Worm (Caenorhabditis elegans) whole organism, L1 larva: Measurements from ENCODE around the gene C45G9.5.

Experiments
- C34B4.2 ChIP-seq: sonication (generic microtip); optimal IDR thresholded peaks from 2 replicates; lab custom pipeline; 2017; ENCODE audit warnings: mild to moderate bottlenecking, missing genetic modification characterization, missing compliant biosample characterization
- F16B12.6 ChIP-seq: fragments of 150-350 bp; optimal IDR thresholded peaks from 2 replicates; lab custom pipeline; 2014; ENCODE audit warnings: missing biosample characterization, missing genetic modification characterization
- alr-1 ChIP-seq: fragments of 200-800 bp; sonication (Bioruptor generic); optimal IDR thresholded peaks from 2 replicates; lab custom pipeline; 2018; ENCODE audit warnings: borderline replicate concordance, mild to moderate bottlenecking, missing genetic modification characterization, missing compliant biosample characterization
- ama-1 ChIP-seq: fragments of 150-350 bp; optimal IDR thresholded peaks from 2 replicates; lab custom pipeline; 2014
- blmp-1 ChIP-seq: fragments of 150-350 bp; optimal IDR thresholded peaks from 2 replicates; lab custom pipeline; 2014; ENCODE audit warnings: missing biosample characterization, missing genetic modification characterization
- ceh-8 ChIP-seq: fragments of 200-800 bp; sonication (Bioruptor generic); optimal IDR thresholded peaks from 2 replicates; lab custom pipeline; 2018; ENCODE audit warnings: mild to moderate bottlenecking, missing genetic modification characterization, moderate library complexity, missing compliant biosample characterization
- ceh-82 ChIP-seq, 3 experiments: fragments of 150-350 bp in 1 of 3; sonication (generic microtip) in 2 of 3; optimal IDR thresholded peaks; 2 replicates each; lab custom pipeline; 2014 to 2017; ENCODE audit warnings: missing biosample characterization in 3 of 3, missing genetic modification characterization in 3 of 3
- ceh-88 ChIP-seq: fragments of 200-800 bp; sonication (Bioruptor generic); IDR thresholded peaks from 2 replicates; pipeline ENCODE4 v1.3.6; 2022; ENCODE audit warnings: missing genetic modification characterization, missing compliant biosample characterization
- ceh-90 ChIP-seq: sonication (generic microtip); optimal IDR thresholded peaks from 2 replicates; lab custom pipeline; 2016; ENCODE audit warnings: missing genetic modification characterization, missing compliant biosample characterization
- efl-1 ChIP-seq, 4 experiments: fragments of 150-350 bp; optimal IDR thresholded peaks in 3 of 4; peaks in 1 of 4; 1 replicate in 1 of 4; 2 replicates in 3 of 4; lab custom pipeline; 2014; ENCODE audit warnings: missing biosample characterization in 2 of 4, missing genetic modification characterization in 2 of 4, missing genetic modification reagents in 2 of 4
- egl-27 ChIP-seq, 2 experiments: fragments of 150-350 bp in 1 of 2; sonication (generic microtip); optimal IDR thresholded peaks; 3 replicates each; lab custom pipeline; 2017 to 2018; ENCODE audit warnings: missing biosample characterization in 2 of 2, missing genetic modification characterization in 2 of 2, missing genetic modification reagents in 2 of 2
- elt-3 ChIP-seq, 6 experiments: fragments of 150-350 bp in 1 of 6; sonication (generic microtip); optimal IDR thresholded peaks; 2 replicates each; lab custom pipeline; 2017 to 2018; ENCODE audit warnings: missing biosample characterization in 6 of 6, missing genetic modification characterization in 6 of 6, inconsistent platforms in 1 of 6
- ets-5 ChIP-seq: fragments of 200-800 bp; sonication (Bioruptor generic); IDR thresholded peaks from 2 replicates; pipeline ENCODE4 v1.3.6; 2022; ENCODE audit warnings: missing genetic modification characterization, missing compliant biosample characterization
- fkh-10 ChIP-seq: sonication (generic microtip); optimal IDR thresholded peaks from 2 replicates; lab custom pipeline; 2017; ENCODE audit warnings: missing biosample characterization, missing genetic modification reagents, missing genetic modification characterization
- fkh-4 ChIP-seq: sonication (generic microtip); optimal IDR thresholded peaks from 2 replicates; lab custom pipeline; 2016; ENCODE audit warnings: missing compliant biosample characterization, missing genetic modification characterization, borderline replicate concordance
- hlh-17 ChIP-seq: fragments of 200-800 bp; sonication (Bioruptor generic); optimal IDR thresholded peaks from 2 replicates; lab custom pipeline; 2018; ENCODE audit warnings: missing genetic modification characterization, mild to moderate bottlenecking, missing compliant biosample characterization, moderate library complexity, borderline replicate concordance
- hlh-4 ChIP-seq: sonication (generic microtip); optimal IDR thresholded peaks from 2 replicates; lab custom pipeline; 2016; ENCODE audit warnings: mild to moderate bottlenecking, missing genetic modification characterization, missing compliant biosample characterization
- irx-1 ChIP-seq: sonication (generic microtip); optimal IDR thresholded peaks from 2 replicates; lab custom pipeline; 2016; ENCODE audit warnings: missing genetic modification characterization, missing compliant biosample characterization
- lin-14 ChIP-seq: fragments of 200-800 bp; sonication (Bioruptor generic); optimal IDR thresholded peaks from 2 replicates; lab custom pipeline; 2018; ENCODE audit warnings: mild to moderate bottlenecking, missing genetic modification characterization, moderate library complexity, missing compliant biosample characterization
- lir-3 ChIP-seq: sonication (generic microtip); optimal IDR thresholded peaks from 2 replicates; lab custom pipeline; 2016; ENCODE audit warnings: mild to moderate bottlenecking, missing genetic modification characterization, moderate library complexity, missing compliant biosample characterization; ENCODE audit not compliant: poor library complexity
- lsy-2 ChIP-seq, 2 experiments: fragments of 150-350 bp; optimal IDR thresholded peaks; 2 replicates each; lab custom pipeline; 2014; ENCODE audit warnings: missing biosample characterization in 2 of 2, missing genetic modification characterization in 2 of 2
- mab-9 ChIP-seq: fragments of 200-800 bp; sonication (Bioruptor generic); IDR thresholded peaks from 2 replicates; pipeline ENCODE4 v1.3.6; 2022; ENCODE audit warnings: missing genetic modification reagents, missing genetic modification characterization, missing compliant biosample characterization
- mep-1 ChIP-seq: fragments of 150-350 bp; optimal IDR thresholded peaks from 2 replicates; lab custom pipeline; 2014; ENCODE audit warnings: missing biosample characterization, missing genetic modification characterization
- nhr-11 ChIP-seq: fragments of 150-350 bp; optimal IDR thresholded peaks from 2 replicates; lab custom pipeline; 2014; ENCODE audit warnings: missing biosample characterization, missing genetic modification characterization
- nhr-19 ChIP-seq: fragments of 200-800 bp; sonication (Bioruptor generic); conservative IDR thresholded peaks from 2 replicates; pipeline ENCODE4 v1.3.6; 2022; ENCODE audit warnings: missing genetic modification characterization, missing compliant biosample characterization
- nhr-237 ChIP-seq: fragments of 150-350 bp; optimal IDR thresholded peaks from 2 replicates; lab custom pipeline; 2014; ENCODE audit warnings: missing biosample characterization, missing genetic modification characterization
- nhr-47 ChIP-seq: sonication (generic microtip); optimal IDR thresholded peaks from 2 replicates; lab custom pipeline; 2016; ENCODE audit warnings: mild to moderate bottlenecking, missing genetic modification characterization, moderate library complexity, missing compliant biosample characterization
- nhr-71 ChIP-seq: sonication (generic microtip); optimal IDR thresholded peaks from 2 replicates; lab custom pipeline; 2016; ENCODE audit warnings: mild to moderate bottlenecking, missing genetic modification characterization, moderate library complexity, missing compliant biosample characterization
- nhr-76 ChIP-seq: sonication (generic microtip); optimal IDR thresholded peaks from 2 replicates; lab custom pipeline; 2017; ENCODE audit warnings: missing biosample characterization, missing genetic modification characterization
- nhr-77 ChIP-seq: fragments of 150-350 bp; optimal IDR thresholded peaks from 2 replicates; lab custom pipeline; 2014; ENCODE audit warnings: missing biosample characterization, missing genetic modification characterization
- nhr-85 ChIP-seq: sonication (generic microtip); peaks from one replicate; lab custom pipeline; 2016; ENCODE audit warnings: missing genetic modification characterization, inconsistent platforms, missing compliant biosample characterization
- pag-3 ChIP-seq: sonication (generic microtip); optimal IDR thresholded peaks from 2 replicates; lab custom pipeline; 2017; ENCODE audit warnings: missing genetic modification characterization, mild to moderate bottlenecking, missing compliant biosample characterization, antibody characterized with exemption, borderline replicate concordance; ENCODE audit not compliant: insufficient read depth
- pqm-1 ChIP-seq: sonication (generic microtip); optimal IDR thresholded peaks from 3 replicates; lab custom pipeline; 2017; ENCODE audit warnings: missing biosample characterization, missing genetic modification characterization
- rnt-1 ChIP-seq: sonication (generic microtip); optimal IDR thresholded peaks from 2 replicates; lab custom pipeline; 2016; ENCODE audit warnings: mild to moderate bottlenecking, missing genetic modification characterization, moderate library complexity, missing compliant biosample characterization
- sox-4 ChIP-seq: sonication (generic microtip); optimal IDR thresholded peaks from 2 replicates; lab custom pipeline; 2016; ENCODE audit warnings: missing genetic modification characterization, missing compliant biosample characterization
- sup-37 ChIP-seq: fragments of 200-800 bp; sonication (Bioruptor generic); optimal IDR thresholded peaks from 2 replicates; lab custom pipeline; 2018; ENCODE audit warnings: mild to moderate bottlenecking, missing genetic modification characterization, missing compliant biosample characterization
- tbx-2 ChIP-seq: sonication (generic microtip); optimal IDR thresholded peaks from 2 replicates; lab custom pipeline; 2016; ENCODE audit warnings: missing genetic modification characterization, missing compliant biosample characterization
- unc-86 ChIP-seq: sonication (generic microtip); optimal IDR thresholded peaks from 2 replicates; lab custom pipeline; 2016; ENCODE audit warnings: missing genetic modification characterization, missing compliant biosample characterization
- vab-15 ChIP-seq: sonication (generic microtip); optimal IDR thresholded peaks from 2 replicates; lab custom pipeline; 2017; ENCODE audit warnings: missing genotype, mild to moderate bottlenecking, missing genetic modification characterization, missing compliant biosample characterization
- xbp-1 ChIP-seq: sonication (generic microtip); optimal IDR thresholded peaks from 2 replicates; lab custom pipeline; 2016; ENCODE audit warnings: missing genetic modification characterization, missing compliant biosample characterization
- zip-4 ChIP-seq: fragments of 200-800 bp; sonication (Bioruptor generic); optimal IDR thresholded peaks from 2 replicates; lab custom pipeline; 2018; ENCODE audit warnings: mild to moderate bottlenecking, missing genetic modification characterization, moderate library complexity, missing compliant biosample characterization

Gene C45G9.5

ce11 chrIII:5080700-5081572, 33.0 kb downstream of the C45G9.5 start (continued):
- peak; percentile 87 for TF ChIP-seq xbp-1
- TF ChIP-seq nhr-237 (tag; lab: Kevin White, UChicago), result no peak

ce11 chrIII:5081573-5081823, 33.6 kb downstream of the C45G9.5 start, which contains the start of gene cox-6A:
Gene cox-6A, plus strand, starts transcription at chrIII:5081724.
- no peak for TF ChIP-seq lin-14
- TF ChIP-seq nhr-71, result no peak
- TF ChIP-seq pqm-1 (tag; lab: Kevin White, UChicago), result no peak
- no peak for TF ChIP-seq nhr-11 (tag; lab: Kevin White, UChicago)
- no peak for TF ChIP-seq ceh-82 (tag; optimal IDR thresholded peaks at IDR 0.05; lab: Kevin White, UChicago)
- TF ChIP-seq unc-86, result no peak
- TF ChIP-seq hlh-17 (GFP tag; lab: Kevin White, UChicago), result no peak

- TF ChIP-seq sox-4 (tag; lab: Kevin White, UChicago) (no peak), sup-37 (GFP tag; lab: Kevin White, UChicago) (no peak), alr-1 (tag; lab: Kevin White, UChicago) (no peak), C34B4.2 (tag; lab: Kevin White, UChicago) (no peak), nhr-11 (tag; lab: Kevin White, UChicago) (no peak), ceh-8 (no peak), lir-3 (tag; lab: Kevin White, UChicago) (no peak), irx-1 (tag; lab: Kevin White, UChicago) (no peak), lsy-2 (tag; optimal IDR thresholded peaks at IDR 0.05; lab: Kevin White, UChicago) (no peak), nhr-85 (tag; lab: Kevin White, UChicago) (peak; percentile 44), efl-1 (optimal IDR thresholded peaks at IDR 0.05; lab: Kevin White, UChicago) (no peak), efl-1 (GFP tag; optimal IDR thresholded peaks at IDR 0.05 in 1 of 2; lab: Kevin White, UChicago) (peak in 1 of 2 experiments; percentile 42), nhr-76 (tag; lab: Kevin White, UChicago) (no peak), fkh-4 (tag; lab: Kevin White, UChicago) (no peak), ceh-90 (no peak)
Measured at ce11 chrIII:5083304-5083703, 35.4 kb downstream of the C45G9.5 start.

ce11 chrIII:5085529-5085928, 37.6 kb downstream of the C45G9.5 start, which contains the start of gene cah-1:
Gene cah-1, minus strand, starts transcription at chrIII:5085629.
- TF ChIP-seq fkh-4 (tag; lab: Kevin White, UChicago) (no peak), efl-1 (optimal IDR thresholded peaks at IDR 0.05; lab: Kevin White, UChicago) (no peak), efl-1 (GFP tag; optimal IDR thresholded peaks at IDR 0.05 in 1 of 2; lab: Kevin White, UChicago) (peak in 1 of 2 experiments; percentile 19), fkh-10 (GFP tag; lab: Kevin White, UChicago) (no peak), zip-4 (GFP tag; lab: Kevin White, UChicago) (no peak), unc-86 (peak; percentile 15), nhr-19 (GFP tag; lab: Robert Waterston, UW) (no peak), sup-37 (GFP tag; lab: Kevin White, UChicago) (no peak), mab-9 (GFP tag; lab: Robert Waterston, UW) (no peak), xbp-1 (no peak), nhr-77 (tag; lab: Kevin White, UChicago) (no peak), ceh-88 (GFP tag; lab: Robert Waterston, UW) (no peak), F16B12.6 (no peak), pag-3 (tag; lab: Kevin White, UChicago) (no peak), nhr-47 (tag; lab: Kevin White, UChicago) (no peak), tbx-2 (no peak), mep-1 (no peak), blmp-1 (tag; lab: Kevin White, UChicago) (no peak), hlh-4 (tag; lab: Kevin White, UChicago) (no peak), elt-3 (tag; optimal IDR thresholded peaks at IDR 0.05; lab: Kevin White, UChicago) (no peak), egl-27 (tag; optimal IDR thresholded peaks at IDR 0.05; lab: Kevin White, UChicago) (no peak), ets-5 (GFP tag; lab: Robert Waterston, UW) (no peak), lin-14 (peak; percentile 11), vab-15 (no peak), rnt-1 (tag; lab: Kevin White, UChicago) (no peak), ama-1 (lab: Kevin White, UChicago) (no peak), sox-4 (tag; lab: Kevin White, UChicago) (no peak), lir-3 (tag; lab: Kevin White, UChicago) (no peak)
